Worm (Caenorhabditis elegans) whole organism, midembryonic: ENCODE data around the gene dli-1.

Experiments used
- T22C8.4 ChIP-seq: fragments of 200-800 bp; sonication (Bioruptor generic); IDR thresholded peaks from 2 replicates; pipeline ENCODE4 v1.3.6; 2022; ENCODE audit warnings: missing genetic modification characterization, missing compliant biosample characterization
- flt-1 ChIP-seq: fragments of 200-800 bp; sonication (Bioruptor generic); IDR thresholded peaks from 2 replicates; pipeline ENCODE4 v1.3.6; 2022; ENCODE audit warnings: missing genetic modification characterization, missing compliant biosample characterization
- ref-1 ChIP-seq: fragments of 200-800 bp; sonication (Bioruptor generic); conservative IDR thresholded peaks from 2 replicates; pipeline ENCODE4 v1.3.6; 2022; ENCODE audit warnings: missing genetic modification reagents, missing genetic modification characterization, missing compliant biosample characterization
- ztf-23 ChIP-seq: fragments of 200-800 bp; sonication (Bioruptor generic); IDR thresholded peaks from 2 replicates; pipeline ENCODE4 v1.3.6; 2022; ENCODE audit warnings: missing genetic modification reagents, missing genetic modification characterization, missing compliant biosample characterization
- ztf-29 ChIP-seq: fragments of 200-800 bp; sonication (Bioruptor generic); IDR thresholded peaks from 2 replicates; pipeline ENCODE4 v1.3.6; 2022; ENCODE audit warnings: missing genetic modification reagents, missing genetic modification characterization, missing compliant biosample characterization

DNA sequence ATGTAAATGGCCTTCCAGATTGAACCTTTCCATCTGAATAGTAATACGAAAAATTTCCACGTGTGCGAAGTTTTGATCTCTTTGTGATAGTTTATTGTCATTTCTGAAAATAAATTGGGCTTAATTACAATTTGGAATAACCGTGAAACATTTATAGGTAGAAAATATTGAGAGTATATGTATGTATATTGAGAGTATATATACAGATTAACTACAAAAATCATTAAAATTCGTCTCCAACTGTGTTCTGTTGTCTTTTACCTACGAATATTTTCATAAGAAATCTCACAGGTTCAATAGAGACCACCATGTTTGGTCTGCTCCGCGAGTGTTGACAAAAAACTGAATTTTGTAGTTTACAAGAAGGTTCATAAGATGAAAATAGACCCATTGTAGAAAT is 14.4 kb upstream of the dli-1 start, which contains the start of gene best-2:
- TF ChIP-seq T22C8.4 (GFP tag; lab: Robert Waterston, UW) (no peak), ztf-23 (no peak), ztf-29 (GFP tag; lab: Robert Waterston, UW) (no peak), flt-1 (GFP tag; lab: Robert Waterston, UW) (no peak), ref-1 (GFP tag; lab: Robert Waterston, UW) (no peak)
